Worm (Caenorhabditis elegans) whole organism, dauer: ENCODE measurements around the gene col-39.

ENCODE experiments used
- unc-62 ChIP-seq: sonication (generic microtip); optimal IDR thresholded peaks from 2 replicates; lab custom pipeline; 2017; ENCODE audit warnings: missing biosample characterization, missing genetic modification reagents, missing genetic modification characterization

The col-39 gene

ce11 chrII:10753694-10754093 lies 49.0 kb downstream of the col-39 start:
- no peak for TF ChIP-seq unc-62 (GFP tag; lab: Kevin White, UChicago)

ce11 chrII:10755455-10755854 lies 50.7 kb downstream of the col-39 start:
- no peak for TF ChIP-seq unc-62 (GFP tag; lab: Kevin White, UChicago)
